Worm (Caenorhabditis elegans): Measurements from ENCODE around the gene Y69E1A.8.

The Y69E1A.8 gene

ce11 chrIV:10933777-10934546 is 32.4 kb upstream of the Y69E1A.8 start:
- no peak for TF ChIP-seq fkh-10 (GFP tag; optimal IDR thresholded peaks at IDR 0.05)
- no peak for TF ChIP-seq daf-12 (tag; optimal IDR thresholded peaks at IDR 0.05)
- peak; percentile 26 for TF ChIP-seq lsy-12 (tag; optimal IDR thresholded peaks at IDR 0.05)
- peak; percentile 90 for TF ChIP-seq ama-1 (optimal IDR thresholded peaks at IDR 0.05)
- TF ChIP-seq elt-2 (tag; optimal IDR thresholded peaks at IDR 0.05): peak; percentile 47
- peak; percentile 32 for TF ChIP-seq nhr-43 (tag; optimal IDR thresholded peaks at IDR 0.05; ENCODE audit: poor library complexity, severe bottlenecking)
- no peak for TF ChIP-seq nhr-11 (tag; optimal IDR thresholded peaks at IDR 0.05)

- TF ChIP-seq daf-12 (tag; optimal IDR thresholded peaks at IDR 0.05): no peak
- TF ChIP-seq ceh-16 (tag; optimal IDR thresholded peaks at IDR 0.05): no peak
- TF ChIP-seq ama-1 (optimal IDR thresholded peaks at IDR 0.05): peak; percentile 68
Measured at ce11 chrIV:10934786-10935185, 31.6 kb upstream of the Y69E1A.8 start.

ce11 chrIV:10935336-10935735 is 31.1 kb upstream of the Y69E1A.8 start:
- no peak for TF ChIP-seq R02D3.7 (tag; optimal IDR thresholded peaks at IDR 0.05)
- peak; percentile 32 for TF ChIP-seq elt-1 (tag; optimal IDR thresholded peaks at IDR 0.05)
- TF ChIP-seq jun-1 (tag; optimal IDR thresholded peaks at IDR 0.05): peak; percentile 75
- TF ChIP-seq lin-15B (tag; optimal IDR thresholded peaks at IDR 0.05): peak; percentile 26
- TF ChIP-seq mdl-1 (tag; optimal IDR thresholded peaks at IDR 0.05): peak; percentile 60
- no peak for TF ChIP-seq ceh-82 (tag; optimal IDR thresholded peaks at IDR 0.05)
- peak; percentile 65 for TF ChIP-seq ceh-28 (tag; optimal IDR thresholded peaks at IDR 0.05)
- no peak for TF ChIP-seq fos-1 (tag; optimal IDR thresholded peaks at IDR 0.05)
- peak; percentile 90 for TF ChIP-seq nfya-1 (tag; optimal IDR thresholded peaks at IDR 0.05; ENCODE audit: insufficient read depth)
- peak in 1 of 2 experiments; percentile 32 for TF ChIP-seq eor-1 (tag; optimal IDR thresholded peaks at IDR 0.05)
- peak in 1 of 3 experiments; percentile 17 for TF ChIP-seq elt-3 (tag; optimal IDR thresholded peaks at IDR 0.05)
- TF ChIP-seq nhr-23 (tag; optimal IDR thresholded peaks at IDR 0.05): peak; percentile 80
- TF ChIP-seq nhr-237 (tag; optimal IDR thresholded peaks at IDR 0.05): no peak
- peak; percentile 63 for TF ChIP-seq pha-4 (tag; optimal IDR thresholded peaks at IDR 0.05)
- peak; percentile 59 for TF ChIP-seq elt-2 (tag; optimal IDR thresholded peaks at IDR 0.05)
- no peak for TF ChIP-seq ZK546.5 (tag; optimal IDR thresholded peaks at IDR 0.05)
- peak; percentile 43 for TF ChIP-seq lin-39 (tag; optimal IDR thresholded peaks at IDR 0.05)
- TF ChIP-seq nhr-76 (tag; optimal IDR thresholded peaks at IDR 0.05): no peak
- TF ChIP-seq aly-2 (tag; optimal IDR thresholded peaks at IDR 0.05): no peak
- TF ChIP-seq mml-1 (tag; optimal IDR thresholded peaks at IDR 0.05): peak; percentile 81
- peak; percentile 64 for TF ChIP-seq pqm-1 (tag; optimal IDR thresholded peaks at IDR 0.05)
- TF ChIP-seq nhr-77 (tag; optimal IDR thresholded peaks at IDR 0.05): no peak
- TF ChIP-seq hmg-11 (tag; optimal IDR thresholded peaks at IDR 0.05): no peak
- TF ChIP-seq daf-12 (tag; optimal IDR thresholded peaks at IDR 0.05): no peak
- no peak for TF ChIP-seq sea-2 (GFP tag; optimal IDR thresholded peaks at IDR 0.05)
- TF ChIP-seq ztf-11 (tag; optimal IDR thresholded peaks at IDR 0.05): no peak
- TF ChIP-seq egl-5 (tag; optimal IDR thresholded peaks at IDR 0.05): peak; percentile 95
- TF ChIP-seq lsy-12 (tag; optimal IDR thresholded peaks at IDR 0.05): peak; percentile 90
- no peak for TF ChIP-seq nhr-28 (tag; optimal IDR thresholded peaks at IDR 0.05)
- TF ChIP-seq ama-1 (optimal IDR thresholded peaks at IDR 0.05): peak; percentile 80
- TF ChIP-seq nhr-25 (tag; optimal IDR thresholded peaks at IDR 0.05): peak; percentile 40
- no peak for TF ChIP-seq ceh-16 (tag; optimal IDR thresholded peaks at IDR 0.05)
- TF ChIP-seq nhr-43 (tag; optimal IDR thresholded peaks at IDR 0.05; ENCODE audit: poor library complexity, severe bottlenecking): peak; percentile 40
- no peak for TF ChIP-seq ceh-9 (tag; optimal IDR thresholded peaks at IDR 0.05)
- TF ChIP-seq skn-1 (tag; optimal IDR thresholded peaks at IDR 0.05): no peak
- no peak for TF ChIP-seq nhr-67 (tag; optimal IDR thresholded peaks at IDR 0.05)
- TF ChIP-seq nhr-12 (tag; optimal IDR thresholded peaks at IDR 0.05): no peak
- peak; percentile 56 for TF ChIP-seq tbx-2 (tag; optimal IDR thresholded peaks at IDR 0.05)
- no peak for TF ChIP-seq fkh-10 (GFP tag; optimal IDR thresholded peaks at IDR 0.05)
- no peak for TF ChIP-seq unc-39 (tag; optimal IDR thresholded peaks at IDR 0.05)
- no peak for TF ChIP-seq fkh-2 (tag; optimal IDR thresholded peaks at IDR 0.05)
- no peak for TF ChIP-seq zag-1 (tag; optimal IDR thresholded peaks at IDR 0.05)
- TF ChIP-seq unc-62 (GFP tag; optimal IDR thresholded peaks at IDR 0.05): peak; percentile 57
- peak; percentile 26 for TF ChIP-seq snpc-4 (tag; optimal IDR thresholded peaks at IDR 0.05)
- TF ChIP-seq nhr-11 (tag; optimal IDR thresholded peaks at IDR 0.05): no peak
- peak; percentile 65 for TF ChIP-seq ztf-4 (tag; optimal IDR thresholded peaks at IDR 0.05)
- peak; percentile 53 for TF ChIP-seq egl-27 (tag; optimal IDR thresholded peaks at IDR 0.05)

Measured in whole organism, L3 larva.